Worm (Caenorhabditis elegans): ENCODE data around the gene acdh-10.

acdh-10 gene

ce11 chrX:17216178-17216577 is 1.5 kb upstream of the acdh-10 start:
- TF ChIP-seq vab-15 (tag; optimal IDR thresholded peaks at IDR 0.05) (no peak), C16A3.4 (tag; optimal IDR thresholded peaks at IDR 0.05) (peak; percentile 26), lir-3 (tag; optimal IDR thresholded peaks at IDR 0.05; ENCODE audit: poor library complexity) (peak; percentile 28), nhr-11 (tag; optimal IDR thresholded peaks at IDR 0.05) (peak; percentile 12), nhr-71 (tag; optimal IDR thresholded peaks at IDR 0.05) (peak; percentile 79), ztf-4 (tag; optimal IDR thresholded peaks at IDR 0.05) (peak; percentile 34), sptf-1 (tag; optimal IDR thresholded peaks at IDR 0.05) (no peak), xbp-1 (tag; optimal IDR thresholded peaks at IDR 0.05) (peak; percentile 89), nhr-85 (tag) (peak; percentile 75), mef-2 (tag; optimal IDR thresholded peaks at IDR 0.05) (no peak), unc-86 (tag; optimal IDR thresholded peaks at IDR 0.05) (no peak), elt-3 (tag; optimal IDR thresholded peaks at IDR 0.05) (peak in 5 of 6 experiments; percentile 33 to 74 (median 64)), nhr-12 (tag; optimal IDR thresholded peaks at IDR 0.05) (peak; percentile 22), nhr-19 (GFP tag; conservative IDR thresholded peaks at IDR 0.05) (peak; percentile 64), snpc-4 (tag; optimal IDR thresholded peaks at IDR 0.05) (no peak), zip-4 (GFP tag; optimal IDR thresholded peaks at IDR 0.05) (no peak), lin-14 (GFP tag; optimal IDR thresholded peaks at IDR 0.05) (peak; percentile 81), rnt-1 (tag; optimal IDR thresholded peaks at IDR 0.05) (peak; percentile 58), snu-23 (GFP tag; optimal IDR thresholded peaks at IDR 0.05) (peak; percentile 65), hlh-17 (GFP tag; optimal IDR thresholded peaks at IDR 0.05; ENCODE audit: borderline replicate concordance) (no peak), nhr-28 (tag; optimal IDR thresholded peaks at IDR 0.05) (no peak), dsc-1 (tag; optimal IDR thresholded peaks at IDR 0.05) (no peak), nhr-20 (tag; optimal IDR thresholded peaks at IDR 0.05) (peak; percentile 85), elt-2 (tag; optimal IDR thresholded peaks at IDR 0.05) (peak; percentile 39), unc-130 (tag; optimal IDR thresholded peaks at IDR 0.05) (no peak), lin-35 (GFP tag; optimal IDR thresholded peaks at IDR 0.05) (peak in 1 of 2 experiments; percentile 3), lsy-2 (tag; optimal IDR thresholded peaks at IDR 0.05) (peak in 1 of 2 experiments; percentile 29), C34B4.2 (tag; optimal IDR thresholded peaks at IDR 0.05) (no peak), grh-1 (GFP tag; IDR thresholded peaks at IDR 0.05) (no peak), pqm-1 (tag; optimal IDR thresholded peaks at IDR 0.05) (no peak), mdl-1 (tag; optimal IDR thresholded peaks at IDR 0.05) (peak in 1 of 2 experiments; percentile 60), F16B12.6 (tag; optimal IDR thresholded peaks at IDR 0.05) (no peak), ceh-82 (tag; optimal IDR thresholded peaks at IDR 0.05) (no peak), ama-1 (optimal IDR thresholded peaks at IDR 0.05) (no peak), lin-13 (GFP tag; optimal IDR thresholded peaks at IDR 0.05) (peak; percentile 11), blmp-1 (tag; optimal IDR thresholded peaks at IDR 0.05) (peak; percentile 50), ets-5 (GFP tag; IDR thresholded peaks at IDR 0.05) (no peak), nhr-90 (tag; optimal IDR thresholded peaks at IDR 0.05; ENCODE audit: poor library complexity) (peak; percentile 24), efl-1 (optimal IDR thresholded peaks at IDR 0.05) (no peak), efl-1 (GFP tag; optimal IDR thresholded peaks at IDR 0.05 in 1 of 2) (no peak)

- TF ChIP-seq elt-3 (tag; optimal IDR thresholded peaks at IDR 0.05) (no peak), ceh-63 (GFP tag; optimal IDR thresholded peaks at IDR 0.05) (no peak), C34B4.2 (tag; optimal IDR thresholded peaks at IDR 0.05) (no peak), nhr-19 (GFP tag; conservative IDR thresholded peaks at IDR 0.05) (no peak), efl-1 (optimal IDR thresholded peaks at IDR 0.05) (no peak), efl-1 (GFP tag; optimal IDR thresholded peaks at IDR 0.05 in 1 of 2) (peak in 1 of 2 experiments; percentile 19), aha-1 (tag; optimal IDR thresholded peaks at IDR 0.05) (no peak), fos-1 (tag; optimal IDR thresholded peaks at IDR 0.05) (no peak), grh-1 (GFP tag; IDR thresholded peaks at IDR 0.05) (no peak)
These were observed 1.1 kb upstream of the acdh-10 start for ce11 chrX:17215753-17216152.
